Worm (Caenorhabditis elegans): Measurements from ENCODE around the gene ssq-4.

ssq-4 gene

ce11 chrIV:5037489-5037888 lies 21.2 kb downstream of the ssq-4 start, which contains the start of gene C09B9.1:
Gene C09B9.1, plus strand, starts transcription at chrIV:5037789.
- TF ChIP-seq nhr-71 (tag; optimal IDR thresholded peaks at IDR 0.05) (no peak), nhr-85 (tag) (no peak), mep-1 (tag; optimal IDR thresholded peaks at IDR 0.05) (no peak), sup-37 (GFP tag; optimal IDR thresholded peaks at IDR 0.05) (no peak), nhr-90 (tag; optimal IDR thresholded peaks at IDR 0.05; ENCODE audit: poor library complexity) (no peak), nhr-237 (tag; optimal IDR thresholded peaks at IDR 0.05) (no peak), ztf-4 (tag; optimal IDR thresholded peaks at IDR 0.05) (no peak), tbx-2 (tag; optimal IDR thresholded peaks at IDR 0.05) (no peak), egl-13 (tag; optimal IDR thresholded peaks at IDR 0.05) (no peak), irx-1 (tag; optimal IDR thresholded peaks at IDR 0.05) (no peak), jun-1 (tag; optimal IDR thresholded peaks at IDR 0.05) (no peak), mab-9 (GFP tag; IDR thresholded peaks at IDR 0.05) (no peak), elt-3 (tag; optimal IDR thresholded peaks at IDR 0.05) (no peak)

ce11 chrIV:5038744-5039143 lies 22.5 kb downstream of the ssq-4 start:
- no peak for TF ChIP-seq nhr-12 (tag; optimal IDR thresholded peaks at IDR 0.05)
- peak; percentile 49 for TF ChIP-seq nhr-85 (tag)

- TF ChIP-seq mab-9 (GFP tag; IDR thresholded peaks at IDR 0.05) (no peak), unc-62 (GFP tag; optimal IDR thresholded peaks at IDR 0.05) (no peak), ces-1 (GFP tag; optimal IDR thresholded peaks at IDR 0.05) (no peak), ceh-63 (GFP tag; optimal IDR thresholded peaks at IDR 0.05) (no peak), C04F5.9 (tag; optimal IDR thresholded peaks at IDR 0.05) (no peak), nhr-237 (tag; optimal IDR thresholded peaks at IDR 0.05) (no peak), elt-3 (tag; optimal IDR thresholded peaks at IDR 0.05) (no peak), nhr-11 (tag; optimal IDR thresholded peaks at IDR 0.05) (no peak), isw-1 (GFP tag; IDR thresholded peaks at IDR 0.05) (no peak), zag-1 (tag; optimal IDR thresholded peaks at IDR 0.05) (no peak), mdl-1 (tag; optimal IDR thresholded peaks at IDR 0.05) (no peak), nhr-71 (tag; optimal IDR thresholded peaks at IDR 0.05) (no peak), efl-1 (optimal IDR thresholded peaks at IDR 0.05) (no peak), efl-1 (GFP tag; optimal IDR thresholded peaks at IDR 0.05 in 1 of 2) (no peak), skn-1 (tag; optimal IDR thresholded peaks at IDR 0.05) (no peak)
Observed at ce11 chrIV:5045389-5045788, 29.1 kb downstream of the ssq-4 start, which contains the start of gene hot-9. Gene hot-9, minus strand, starts transcription at chrIV:5045489.

- TF ChIP-seq mab-9 (GFP tag; IDR thresholded peaks at IDR 0.05) (peak; percentile 48; the same call in 1 of the 2 replicates), unc-30 (tag; optimal IDR thresholded peaks at IDR 0.05) (peak; percentile 62), C04F5.9 (tag; optimal IDR thresholded peaks at IDR 0.05) (no peak), ztf-4 (tag; optimal IDR thresholded peaks at IDR 0.05) (no peak), nhr-84 (tag; optimal IDR thresholded peaks at IDR 0.05) (no peak), mef-2 (tag; optimal IDR thresholded peaks at IDR 0.05) (no peak), lin-13 (GFP tag; optimal IDR thresholded peaks at IDR 0.05) (no peak), ceh-90 (tag; optimal IDR thresholded peaks at IDR 0.05) (no peak), mdl-1 (tag; optimal IDR thresholded peaks at IDR 0.05) (no peak)
Observed at ce11 chrIV:5054297-5054696, 38.0 kb downstream of the ssq-4 start.

ce11 chrIV:5055964-5056588 lies 39.8 kb downstream of the ssq-4 start, which contains the start of gene msp-55:
Gene msp-55, minus strand, starts transcription at chrIV:5056014.
- TF ChIP-seq C16A3.4 (tag; optimal IDR thresholded peaks at IDR 0.05) (no peak), jun-1 (tag; optimal IDR thresholded peaks at IDR 0.05) (no peak), unc-62 (GFP tag; optimal IDR thresholded peaks at IDR 0.05) (no peak), pax-3 (tag; optimal IDR thresholded peaks at IDR 0.05) (no peak), zag-1 (tag; optimal IDR thresholded peaks at IDR 0.05) (no peak), ama-1 (optimal IDR thresholded peaks at IDR 0.05) (no peak), efl-3 (GFP tag; optimal IDR thresholded peaks at IDR 0.05) (no peak), ztf-11 (tag; optimal IDR thresholded peaks at IDR 0.05) (no peak), nhr-11 (tag; optimal IDR thresholded peaks at IDR 0.05) (no peak), tbx-2 (tag; optimal IDR thresholded peaks at IDR 0.05) (no peak), lin-35 (GFP tag; optimal IDR thresholded peaks at IDR 0.05) (no peak), mab-9 (GFP tag; IDR thresholded peaks at IDR 0.05) (no peak), nhr-77 (tag; optimal IDR thresholded peaks at IDR 0.05) (no peak), isw-1 (GFP tag; IDR thresholded peaks at IDR 0.05) (no peak), mep-1 (tag; optimal IDR thresholded peaks at IDR 0.05) (no peak), skn-1 (tag; optimal IDR thresholded peaks at IDR 0.05) (no peak), tlp-1 (tag; optimal IDR thresholded peaks at IDR 0.05) (no peak), unc-98 (GFP tag; IDR thresholded peaks at IDR 0.05) (no peak), nhr-20 (tag; optimal IDR thresholded peaks at IDR 0.05) (no peak), egl-13 (tag; optimal IDR thresholded peaks at IDR 0.05) (no peak)

All from whole organism, L1 larva.